Worm (Caenorhabditis elegans): ENCODE data around the gene nlp-45.

DNA sequence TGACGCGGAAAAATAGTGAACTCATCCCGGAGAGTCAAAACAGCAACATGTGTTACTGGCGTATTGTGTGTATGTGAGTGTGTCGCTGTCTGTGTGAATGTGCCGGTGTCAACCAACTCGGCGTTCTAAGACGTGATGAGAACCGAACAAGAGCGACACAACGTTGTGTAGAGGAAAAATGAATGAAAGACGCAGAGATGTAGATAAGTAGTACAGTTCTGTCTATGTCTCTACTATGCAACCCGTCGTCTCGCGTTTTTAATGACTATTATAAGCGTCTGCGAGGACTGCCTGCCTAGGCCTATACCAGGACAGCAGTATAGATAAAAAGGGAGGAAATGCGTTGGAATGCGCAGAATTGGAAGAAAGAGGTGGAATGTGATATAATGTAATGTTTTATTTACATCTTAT is 50.1 kb downstream of the nlp-45 start:
- no peak for TF ChIP-seq T23F11.4 (GFP tag; optimal IDR thresholded peaks at IDR 0.05)
- TF ChIP-seq dmd-4 (tag; optimal IDR thresholded peaks at IDR 0.05; ENCODE audit: borderline replicate concordance), result no peak
- no peak for TF ChIP-seq nhr-11 (tag; optimal IDR thresholded peaks at IDR 0.05)
- no peak for TF ChIP-seq ceh-6 (GFP tag; optimal IDR thresholded peaks at IDR 0.05)
- no peak for TF ChIP-seq unc-42 (tag; optimal IDR thresholded peaks at IDR 0.05)
- peak; percentile 73 for TF ChIP-seq unc-55 (GFP tag; optimal IDR thresholded peaks at IDR 0.05)
- no peak for TF ChIP-seq ama-1 (optimal IDR thresholded peaks at IDR 0.05)
- peak; percentile 23 for TF ChIP-seq hlh-6 (tag; optimal IDR thresholded peaks at IDR 0.05)
- TF ChIP-seq ets-4 (tag; optimal IDR thresholded peaks at IDR 0.05), result no peak
- TF ChIP-seq ceh-48 (tag; optimal IDR thresholded peaks at IDR 0.05), result no peak

Measured in whole organism, late embryonic.